Fruit fly (Drosophila melanogaster) whole organism, embryonic: ENCODE data around the gene Fife.

Experiments
- CG10366 ChIP-seq: fragments of 200-800 bp; sonication (Bioruptor generic); IDR thresholded peaks from 2 replicates; pipeline ENCODE4 v1.3.6; 2022; ENCODE audit warnings: missing biosample characterization, missing genetic modification characterization
- CG11456 ChIP-seq: fragments of 200-800 bp; sonication (Bioruptor generic); IDR thresholded peaks from 3 replicates; pipeline ENCODE4 v1.3.6; 2022; ENCODE audit warnings: missing biosample characterization, missing genetic modification characterization
- CG11504 ChIP-seq: fragments of 200-800 bp; sonication (Bioruptor generic); optimal IDR thresholded peaks from 3 replicates; lab custom pipeline; 2019; ENCODE audit warnings: missing biosample characterization, mild to moderate bottlenecking, missing genetic modification characterization, moderate library complexity
- CG11696 ChIP-seq: fragments of 200-800 bp; sonication (Bioruptor generic); IDR thresholded peaks from 2 replicates; pipeline ENCODE4 v1.3.6; 2022; ENCODE audit warnings: missing biosample characterization, missing genetic modification characterization
- CG12769 ChIP-seq: fragments of 200-800 bp; sonication (Bioruptor generic); optimal IDR thresholded peaks from 2 replicates; lab custom pipeline; 2019; ENCODE audit warnings: missing biosample characterization, mild to moderate bottlenecking, missing genetic modification characterization, moderate library complexity
- CG1529 ChIP-seq: fragments of 200-800 bp; sonication (Bioruptor generic); optimal IDR thresholded peaks from 3 replicates; lab custom pipeline; 2018; ENCODE audit warnings: missing biosample characterization, missing genetic modification characterization
- CG15696 ChIP-seq: fragments of 200-800 bp; sonication (Bioruptor generic); optimal IDR thresholded peaks from 2 replicates; lab custom pipeline; 2019; ENCODE audit warnings: missing biosample characterization, mild to moderate bottlenecking, missing genetic modification characterization, moderate library complexity
- CG17186 ChIP-seq: fragments of 200-800 bp; sonication (Bioruptor generic); optimal IDR thresholded peaks from 3 replicates; lab custom pipeline; 2017; ENCODE audit warnings: missing biosample characterization, missing genetic modification reagents, missing genetic modification characterization
- CG17328 ChIP-seq: fragments of 200-800 bp; sonication (Bioruptor generic); IDR thresholded peaks from 2 replicates; pipeline ENCODE4 v1.3.6; 2022; ENCODE audit warnings: missing biosample characterization, missing genetic modification characterization
- CG1792 ChIP-seq: fragments of 200-800 bp; sonication (Bioruptor generic); optimal IDR thresholded peaks from 2 replicates; lab custom pipeline; 2016; ENCODE audit warnings: missing biosample characterization, missing genetic modification characterization
- CG2120 ChIP-seq: fragments of 200-800 bp; sonication (Bioruptor generic); optimal IDR thresholded peaks from 3 replicates; lab custom pipeline; 2016; ENCODE audit warnings: missing biosample characterization, missing genetic modification characterization
- CG2678 ChIP-seq: fragments of 200-800 bp; sonication (Bioruptor generic); optimal IDR thresholded peaks from 3 replicates; lab custom pipeline; 2019; ENCODE audit warnings: missing biosample characterization, mild to moderate bottlenecking, missing genetic modification characterization, moderate library complexity
- CG3726 ChIP-seq: fragments of 200-800 bp; sonication (Bioruptor generic); IDR thresholded peaks from 3 replicates; pipeline ENCODE4, ENCODE4 v1.3.6; 2022; ENCODE audit warnings: missing biosample characterization, missing genetic modification characterization
- CG4424 ChIP-seq: fragments of 200-800 bp; sonication (Bioruptor generic); optimal IDR thresholded peaks from 3 replicates; lab custom pipeline; 2016; ENCODE audit warnings: missing biosample characterization, missing genetic modification characterization
- CG4707 ChIP-seq: fragments of 200-800 bp; sonication (Bioruptor generic); optimal IDR thresholded peaks from 2 replicates; lab custom pipeline; 2018; ENCODE audit warnings: missing biosample characterization, mild to moderate bottlenecking, missing genetic modification characterization, moderate library complexity
- CG5180 ChIP-seq: fragments of 200-800 bp; sonication (Bioruptor generic); optimal IDR thresholded peaks from 3 replicates; lab custom pipeline; 2017; ENCODE audit warnings: missing biosample characterization, missing genetic modification characterization, mild to moderate bottlenecking, moderate library complexity, missing genetic modification reagents
- CG6175 ChIP-seq: fragments of 200-800 bp; sonication (Bioruptor generic); IDR thresholded peaks from 3 replicates; pipeline ENCODE4 v1.3.6; 2022; ENCODE audit warnings: missing biosample characterization, missing genetic modification characterization
- CG6272 ChIP-seq: fragments of 200-800 bp; sonication (Bioruptor generic); IDR thresholded peaks from 2 replicates; pipeline ENCODE4 v1.3.6; 2022; ENCODE audit warnings: missing biosample characterization, missing genetic modification characterization
- CG8290 ChIP-seq, 3 experiments: fragments of 200-800 bp; sonication (Bioruptor generic); optimal IDR thresholded peaks; 2 replicates each; lab custom pipeline; 2016 to 2019; ENCODE audit warnings: missing biosample characterization in 3 of 3, missing genetic modification characterization in 3 of 3, mild to moderate bottlenecking in 2 of 3, moderate library complexity in 1 of 3
- CG8765 ChIP-seq: fragments of 200-800 bp; sonication (Bioruptor generic); IDR thresholded peaks from 2 replicates; pipeline ENCODE4 v1.3.6; 2022; ENCODE audit warnings: missing biosample characterization, missing genetic modification characterization
- CG9215 ChIP-seq: fragments of 200-800 bp; sonication (Bioruptor generic); IDR thresholded peaks from 2 replicates; pipeline ENCODE4 v1.3.6; 2022; ENCODE audit warnings: missing biosample characterization, missing genetic modification characterization
- Doc2 ChIP-seq: fragments of 200-800 bp; sonication (Bioruptor generic); IDR thresholded peaks from 2 replicates; pipeline ENCODE4 v1.3.6; 2022; ENCODE audit warnings: missing biosample characterization, missing genetic modification characterization
- Drgx ChIP-seq: fragments of 200-800 bp; sonication (Bioruptor generic); IDR thresholded peaks from 2 replicates; pipeline ENCODE4 v1.3.6; 2022; ENCODE audit warnings: missing biosample characterization, missing genetic modification characterization
- Elba2 ChIP-seq: fragments of 200-800 bp; sonication (Bioruptor generic); optimal IDR thresholded peaks from 3 replicates; lab custom pipeline; 2016; ENCODE audit warnings: missing biosample characterization, missing genetic modification characterization
- Hey ChIP-seq: fragments of 200-800 bp; sonication (Bioruptor generic); optimal IDR thresholded peaks from 3 replicates; lab custom pipeline; 2018; ENCODE audit warnings: missing biosample characterization, mild to moderate bottlenecking, missing genetic modification characterization
- Hr3 ChIP-seq: fragments of 200-800 bp; sonication (Bioruptor generic); optimal IDR thresholded peaks from 3 replicates; lab custom pipeline; 2016; ENCODE audit warnings: missing biosample characterization, missing genetic modification characterization
- Kr ChIP-seq: fragments of 200-800 bp; sonication (Bioruptor generic); optimal IDR thresholded peaks from 2 replicates; lab custom pipeline; 2017; ENCODE audit warnings: missing biosample characterization, mild to moderate bottlenecking, missing genetic modification characterization
- Lim3 ChIP-seq: fragments of 200-800 bp; sonication (Bioruptor generic); IDR thresholded peaks from 2 replicates; pipeline ENCODE4 v1.3.6; 2022; ENCODE audit warnings: missing biosample characterization, missing genetic modification characterization
- Myb ChIP-seq: fragments of 200-800 bp; sonication (Bioruptor generic); optimal IDR thresholded peaks from 2 replicates; lab custom pipeline; 2016; ENCODE audit warnings: missing biosample characterization, missing genetic modification characterization
- NC2α ChIP-seq: fragments of 200-800 bp; sonication (Bioruptor generic); optimal IDR thresholded peaks from 2 replicates; lab custom pipeline; 2016; ENCODE audit warnings: missing biosample characterization, missing genetic modification characterization
- NfI ChIP-seq: fragments of 200-800 bp; sonication (Bioruptor generic); optimal IDR thresholded peaks from 3 replicates; lab custom pipeline; 2018; ENCODE audit warnings: missing biosample characterization, mild to moderate bottlenecking, missing genetic modification characterization, moderate library complexity
- Oli ChIP-seq: fragments of 200-800 bp; sonication (Bioruptor generic); optimal IDR thresholded peaks from 2 replicates; lab custom pipeline; 2018; ENCODE audit warnings: missing biosample characterization, mild to moderate bottlenecking, missing genetic modification characterization, moderate library complexity
- Optix ChIP-seq: fragments of 200-800 bp; sonication (Bioruptor generic); IDR thresholded peaks from 3 replicates; pipeline ENCODE4 v1.3.6; 2022; ENCODE audit warnings: missing biosample characterization, missing genetic modification characterization
- ab ChIP-seq: fragments of 200-800 bp; sonication (Bioruptor generic); optimal IDR thresholded peaks from 2 replicates; lab custom pipeline; 2016; ENCODE audit warnings: missing biosample characterization, missing genetic modification characterization
- aop ChIP-seq: fragments of 200-800 bp; sonication (Bioruptor generic); IDR thresholded peaks from 2 replicates; pipeline ENCODE4 v1.3.6; 2022; ENCODE audit warnings: missing biosample characterization, missing genetic modification characterization
- ap ChIP-seq: fragments of 200-800 bp; sonication (Bioruptor generic); IDR thresholded peaks from 2 replicates; pipeline ENCODE4 v1.3.6; 2022; ENCODE audit warnings: missing biosample characterization, missing genetic modification characterization
- cato ChIP-seq: fragments of 200-800 bp; sonication (Bioruptor generic); optimal IDR thresholded peaks from 2 replicates; lab custom pipeline; 2016; ENCODE audit warnings: missing biosample characterization, missing genetic modification characterization, borderline replicate concordance
- dpn ChIP-seq, 2 experiments: fragments of 200-800 bp; sonication (Bioruptor generic); optimal IDR thresholded peaks; 3 replicates each; lab custom pipeline; 2016; ENCODE audit warnings: missing biosample characterization in 2 of 2, missing genetic modification characterization in 2 of 2
- fd102C ChIP-seq: fragments of 200-800 bp; sonication (Bioruptor generic); optimal IDR thresholded peaks from 2 replicates; lab custom pipeline; 2018; ENCODE audit warnings: missing biosample characterization, mild to moderate bottlenecking, missing genetic modification characterization, moderate library complexity
- ftz-f1 ChIP-seq: fragments of 200-800 bp; sonication (Bioruptor generic); optimal IDR thresholded peaks from 2 replicates; lab custom pipeline; 2016; ENCODE audit warnings: missing biosample characterization, missing genetic modification characterization
- gce ChIP-seq: fragments of 200-800 bp; sonication (Bioruptor generic); IDR thresholded peaks from 3 replicates; pipeline ENCODE4 v1.3.6; 2022; ENCODE audit warnings: missing biosample characterization, missing genetic modification characterization
- gfzf ChIP-seq: fragments of 200-800 bp; sonication (Bioruptor generic); optimal IDR thresholded peaks from 2 replicates; lab custom pipeline; 2016; ENCODE audit warnings: missing biosample characterization, mild to moderate bottlenecking, missing genetic modification characterization, moderate library complexity
- gsb-n ChIP-seq: fragments of 200-800 bp; sonication (Bioruptor generic); optimal IDR thresholded peaks from 3 replicates; lab custom pipeline; 2018; ENCODE audit warnings: missing biosample characterization, mild to moderate bottlenecking, missing genetic modification characterization
- hbn ChIP-seq: fragments of 200-800 bp; sonication (Bioruptor generic); IDR thresholded peaks from 2 replicates; pipeline ENCODE4 v1.3.6; 2022; ENCODE audit warnings: missing biosample characterization, missing genetic modification characterization; ENCODE audit not compliant: partially characterized antibody
- kah ChIP-seq: fragments of 200-800 bp; sonication (Bioruptor generic); optimal IDR thresholded peaks from 2 replicates; lab custom pipeline; 2018; ENCODE audit warnings: missing biosample characterization, mild to moderate bottlenecking, missing genetic modification characterization
- ken ChIP-seq: fragments of 200-800 bp; sonication (Bioruptor generic); IDR thresholded peaks from 3 replicates; pipeline ENCODE4 v1.3.6; 2022; ENCODE audit warnings: missing biosample characterization, missing genetic modification characterization
- maf-S ChIP-seq: fragments of 200-800 bp; sonication (Bioruptor generic); optimal IDR thresholded peaks from 2 replicates; lab custom pipeline; 2016; ENCODE audit warnings: missing biosample characterization, missing genetic modification characterization
- p53 ChIP-seq: fragments of 200-800 bp; sonication (Bioruptor generic); optimal IDR thresholded peaks from 2 replicates; lab custom pipeline; 2016; ENCODE audit warnings: missing biosample characterization, missing genetic modification characterization
- pfk ChIP-seq: fragments of 200-800 bp; sonication (Bioruptor generic); optimal IDR thresholded peaks from 2 replicates; lab custom pipeline; 2018; ENCODE audit warnings: missing biosample characterization, mild to moderate bottlenecking, missing genetic modification characterization, moderate library complexity
- slbo ChIP-seq: fragments of 200-800 bp; sonication (Bioruptor generic); IDR thresholded peaks from 2 replicates; pipeline ENCODE4 v1.3.6; 2022; ENCODE audit warnings: missing biosample characterization, missing genetic modification characterization
- wek ChIP-seq: fragments of 200-800 bp; sonication (Bioruptor generic); optimal IDR thresholded peaks from 3 replicates; lab custom pipeline; 2018; ENCODE audit warnings: missing biosample characterization, mild to moderate bottlenecking, missing genetic modification characterization, moderate library complexity
- zen ChIP-seq: fragments of 200-800 bp; sonication (Bioruptor generic); optimal IDR thresholded peaks from 3 replicates; lab custom pipeline; 2018; ENCODE audit warnings: missing biosample characterization, mild to moderate bottlenecking, missing genetic modification characterization, moderate library complexity

The Fife gene

dm6 chr3L:2730911-2731310, 19.4 kb upstream of the Fife start (continued):
- TF ChIP-seq Hey (no peak), ftz-f1 (GFP tag; lab: Kevin White, UChicago) (no peak), Elba2 (GFP tag; lab: Kevin White, UChicago) (no peak), CG3726 (GFP tag; lab: Robert Waterston, UW) (no peak), gsb-n (tag; lab: Kevin White, UChicago) (no peak), p53 (GFP tag; lab: Kevin White, UChicago) (no peak), CG11696 (GFP tag; lab: Robert Waterston, UW) (no peak), aop (GFP tag; lab: Robert Waterston, UW) (no peak), Oli (tag; lab: Kevin White, UChicago) (no peak), gfzf (GFP tag; lab: Kevin White, UChicago) (no peak), ap (GFP tag; lab: Robert Waterston, UW) (no peak), CG1792 (GFP tag; lab: Kevin White, UChicago) (no peak), CG5180 (GFP tag; lab: Kevin White, UChicago) (no peak), Optix (GFP tag; lab: Robert Waterston, UW) (no peak), CG4424 (GFP tag; lab: Kevin White, UChicago) (no peak), pfk (GFP tag; lab: Kevin White, UChicago) (no peak), CG15696 (tag; lab: Kevin White, UChicago) (no peak), Myb (no peak), CG4707 (no peak), CG6272 (GFP tag; lab: Robert Waterston, UW) (no peak), ab (GFP tag; lab: Kevin White, UChicago) (no peak), CG2678 (tag; lab: Kevin White, UChicago) (no peak), Hr3 (GFP tag; lab: Kevin White, UChicago) (no peak), Drgx (peak; percentile 62; the same call in 1 of the 2 replicates), Doc2 (GFP tag; lab: Robert Waterston, UW) (no peak), CG12769 (tag; lab: Kevin White, UChicago) (no peak), CG11504 (peak; percentile 2), CG8765 (GFP tag; lab: Robert Waterston, UW) (no peak), NC2α (GFP tag; lab: Kevin White, UChicago) (no peak), CG11456 (GFP tag; lab: Robert Waterston, UW) (no peak), CG10366 (GFP tag; lab: Robert Waterston, UW) (no peak), slbo (GFP tag; lab: Robert Waterston, UW) (0 out of 2 replicates have a peak, but pooled peaks have one; percentile 13), Lim3 (GFP tag; lab: Robert Waterston, UW) (no peak), kah (GFP tag; lab: Kevin White, UChicago) (no peak), CG8290 (GFP tag; optimal IDR thresholded peaks at IDR 0.05; lab: Kevin White, UChicago) (no peak), CG8290 (tag; optimal IDR thresholded peaks at IDR 0.05; lab: Kevin White, UChicago) (no peak), maf-S (GFP tag; lab: Kevin White, UChicago) (no peak)

dm6 chr3L:2727023-2727422, 15.5 kb upstream of the Fife start:
- no peak for TF ChIP-seq hbn (GFP tag; lab: Robert Waterston, UW)
- no peak for TF ChIP-seq CG1529 (GFP tag; lab: Kevin White, UChicago)
- no peak for TF ChIP-seq zen
- TF ChIP-seq ken (GFP tag; lab: Robert Waterston, UW), result peak; percentile 51; the same call in 1 of the 3 replicates
- TF ChIP-seq CG9215 (GFP tag; lab: Robert Waterston, UW), result peak; percentile 65
- TF ChIP-seq wek (GFP tag; lab: Kevin White, UChicago), result no peak
- TF ChIP-seq fd102C (GFP tag; lab: Kevin White, UChicago), result no peak
- no peak for TF ChIP-seq gce (GFP tag; lab: Robert Waterston, UW)
- TF ChIP-seq CG6175, result 0 out of 3 replicates have a peak, but pooled peaks have one; percentile 16
- no peak for TF ChIP-seq p53 (GFP tag; lab: Kevin White, UChicago)
- peak; percentile 62 for TF ChIP-seq CG17328 (GFP tag; lab: Robert Waterston, UW)
- no peak for TF ChIP-seq cato (GFP tag; lab: Kevin White, UChicago)
- no peak for TF ChIP-seq Kr (GFP tag; lab: Kevin White, UChicago)
- TF ChIP-seq CG17186, result no peak
- TF ChIP-seq NfI, result peak; percentile 26
- TF ChIP-seq dpn (GFP tag; optimal IDR thresholded peaks at IDR 0.05; lab: Kevin White, UChicago), result no peak
- no peak for TF ChIP-seq CG2678 (tag; lab: Kevin White, UChicago)
- peak; percentile 40 for TF ChIP-seq CG2120
